Worm (Caenorhabditis elegans): Measurements from ENCODE around the gene set-27.

DNA sequence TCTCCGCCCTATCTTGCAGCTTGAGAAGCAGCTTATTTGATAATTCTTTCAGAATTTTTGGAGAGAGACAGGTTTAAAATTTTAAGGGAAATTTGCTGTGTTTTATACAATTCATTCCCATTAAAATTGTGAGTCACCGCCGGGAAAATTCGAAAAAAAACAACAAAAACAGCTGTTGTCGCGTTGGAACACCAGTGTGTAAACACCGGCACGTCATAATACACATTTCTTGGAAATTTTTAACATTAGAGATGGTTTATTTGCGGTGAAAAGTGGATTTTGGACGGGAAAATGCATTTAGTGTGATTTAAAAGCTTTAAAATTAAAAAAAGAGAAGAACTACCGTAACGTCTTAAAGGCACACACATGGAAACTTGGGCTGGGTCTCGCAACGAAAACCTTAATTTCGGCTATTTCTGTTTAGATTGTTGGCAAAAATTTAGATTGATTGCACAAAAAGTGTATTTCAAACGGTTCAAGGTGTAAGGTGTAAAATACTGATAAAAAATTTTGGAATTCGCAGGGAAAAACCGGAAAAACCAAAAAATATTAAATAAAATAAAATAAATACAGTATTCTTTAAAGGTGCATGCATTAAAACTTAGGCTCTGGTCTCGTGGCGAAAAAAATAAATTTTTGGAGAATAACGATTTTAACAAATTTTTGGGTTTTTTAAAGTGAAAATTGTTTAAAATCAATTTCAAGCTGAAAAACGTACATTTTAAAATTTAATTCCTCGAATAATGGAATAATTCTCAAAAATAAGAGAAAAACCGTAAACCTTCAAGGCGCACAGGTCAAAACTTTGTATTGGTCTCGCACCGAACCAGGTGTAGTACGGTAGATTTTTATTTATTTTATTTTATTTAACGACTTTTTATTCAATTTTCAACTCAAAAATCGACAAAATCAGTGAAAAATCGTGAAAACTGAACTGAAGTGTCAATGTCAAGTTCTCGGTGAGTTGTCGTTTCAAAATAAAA is 24.8 kb downstream of the set-27 start, which contains the start of gene cosa-1:
- TF ChIP-seq aly-2 (tag; optimal IDR thresholded peaks at IDR 0.05) (no peak), nhr-28 (tag; optimal IDR thresholded peaks at IDR 0.05) (no peak), snpc-4 (tag; optimal IDR thresholded peaks at IDR 0.05) (no peak), zag-1 (tag; optimal IDR thresholded peaks at IDR 0.05) (no peak), rbr-2 (tag; optimal IDR thresholded peaks at IDR 0.05) (no peak), nhr-102 (tag; optimal IDR thresholded peaks at IDR 0.05) (no peak)
